Worm (Caenorhabditis elegans): Measurements from ENCODE around the gene srh-211.
A peak's percentile ranks its signal among the peaks of the same experiment; 100 is the strongest.

The srh-211 gene

ce11 chrV:4056203-4056602 lies 25.0 kb downstream of the srh-211 start:
- TF ChIP-seq B0035.1 (tag; optimal IDR thresholded peaks at IDR 0.05) (no peak), cebp-2 (GFP tag; IDR thresholded peaks at IDR 0.05) (no peak), die-1 (tag; optimal IDR thresholded peaks at IDR 0.05) (no peak), ceh-91 (GFP tag; IDR thresholded peaks at IDR 0.05) (no peak), somi-1 (GFP tag; optimal IDR thresholded peaks at IDR 0.05) (no peak), nhr-179 (tag; optimal IDR thresholded peaks at IDR 0.05) (no peak), aptf-3 (GFP tag; IDR thresholded peaks at IDR 0.05) (no peak)

ce11 chrV:4055025-4055424 lies 26.2 kb downstream of the srh-211 start, which contains the start of gene djr-1.2:
TSS of gene djr-1.2 (minus strand) at chrV:4055125.
- TF ChIP-seq madf-6 (GFP tag; IDR thresholded peaks at IDR 0.05) (no peak), ekl-4 (GFP tag; IDR thresholded peaks at IDR 0.05) (no peak)

- peak; percentile 93 for TF ChIP-seq hsf-1 (GFP tag; IDR thresholded peaks at IDR 0.05)
Measured at ce11 chrV:4050828-4051227, 30.4 kb downstream of the srh-211 start.

ce11 chrV:4047541-4047940 lies 33.6 kb downstream of the srh-211 start, which contains the start of gene srh-169:
TSS of gene srh-169 (plus strand) at chrV:4047841.
- TF ChIP-seq efl-1 (GFP tag; optimal IDR thresholded peaks at IDR 0.05) (no peak), F37B4.10 (GFP tag; IDR thresholded peaks at IDR 0.05) (no peak)

- TF ChIP-seq ceh-40 (GFP tag; IDR thresholded peaks at IDR 0.05) (no peak), ceh-100 (GFP tag; IDR thresholded peaks at IDR 0.05) (no peak), ZK185.1 (tag; optimal IDR thresholded peaks at IDR 0.05; ENCODE audit: poor library complexity, severe bottlenecking) (no peak), rcor-1 (GFP tag; IDR thresholded peaks at IDR 0.05) (no peak)
Measured at ce11 chrV:4046122-4046521, 35.1 kb downstream of the srh-211 start, which contains the start of gene phat-7. TSS of gene phat-7 (plus strand) at chrV:4046422.

- 0 out of 2 replicates have a peak, but pooled peaks have one; percentile 52 for TF ChIP-seq F37B4.10 (GFP tag; IDR thresholded peaks at IDR 0.05)
- no peak for TF ChIP-seq B0035.1 (tag; optimal IDR thresholded peaks at IDR 0.05)
- no peak for TF ChIP-seq mxl-1 (tag; optimal IDR thresholded peaks at IDR 0.05)
Measured at ce11 chrV:4043632-4044031, 37.6 kb downstream of the srh-211 start, which contains the start of gene phat-3. TSS of gene phat-3 (plus strand) at chrV:4043932.

- no peak for TF ChIP-seq zim-3 (tag; optimal IDR thresholded peaks at IDR 0.05)
- TF ChIP-seq hrde-1 (tag; optimal IDR thresholded peaks at IDR 0.05; ENCODE audit: borderline replicate concordance): no peak
- no peak for TF ChIP-seq ztf-22 (GFP tag; optimal IDR thresholded peaks at IDR 0.05)
- TF ChIP-seq him-1 (tag; optimal IDR thresholded peaks at IDR 0.05): no peak
- TF ChIP-seq madf-10 (tag; optimal IDR thresholded peaks at IDR 0.05): no peak
- TF ChIP-seq attf-5 (GFP tag; optimal IDR thresholded peaks at IDR 0.05): peak; percentile 35
- no peak for TF ChIP-seq sea-2 (GFP tag; IDR thresholded peaks at IDR 0.05)
- peak; percentile 98 for TF ChIP-seq cebp-1 (GFP tag; IDR thresholded peaks at IDR 0.05)
- peak; percentile 100 for TF ChIP-seq cebp-1 (tag; optimal IDR thresholded peaks at IDR 0.05)
- TF ChIP-seq atf-7 (tag; optimal IDR thresholded peaks at IDR 0.05): no peak
- peak; percentile 51 for TF ChIP-seq unc-62 (GFP tag; optimal IDR thresholded peaks at IDR 0.05)
- peak; percentile 85; the same call in 1 of the 2 replicates for TF ChIP-seq cebp-2 (GFP tag; IDR thresholded peaks at IDR 0.05)
- peak; percentile 30 for TF ChIP-seq nhr-80 (tag; optimal IDR thresholded peaks at IDR 0.05)
Measured at ce11 chrV:4041853-4042424, 39.2 kb downstream of the srh-211 start, which contains the start of the genes C49G7.10 and irg-2. TSS of gene C49G7.10 (minus strand) at chrV:4042021. TSS of gene irg-2 (plus strand) at chrV:4042181.
